Worm (Caenorhabditis elegans) whole organism, L2 larva: ENCODE data around the gene F59B2.15.

Experiments
- C34F6.9 ChIP-seq: fragments of 150-350 bp; optimal IDR thresholded peaks from 2 replicates; lab custom pipeline; 2014; ENCODE audit warnings: missing biosample characterization, missing genetic modification characterization
- R02D3.7 ChIP-seq: fragments of 150-350 bp; optimal IDR thresholded peaks from 2 replicates; lab custom pipeline; 2014; ENCODE audit warnings: missing biosample characterization, missing genetic modification characterization
- Y55F3AM.14 ChIP-seq: fragments of 200-800 bp; sonication (Bioruptor generic); optimal IDR thresholded peaks from 2 replicates; lab custom pipeline; 2018; ENCODE audit warnings: mild to moderate bottlenecking, missing genetic modification characterization, missing compliant biosample characterization
- ZK546.5 ChIP-seq: sonication (generic microtip); optimal IDR thresholded peaks from 2 replicates; lab custom pipeline; 2017; ENCODE audit warnings: missing biosample characterization, missing genetic modification characterization
- alr-1 ChIP-seq: fragments of 150-350 bp; optimal IDR thresholded peaks from 2 replicates; lab custom pipeline; 2014; ENCODE audit warnings: missing biosample characterization, missing genetic modification characterization
- aly-2 ChIP-seq: fragments of 150-350 bp; optimal IDR thresholded peaks from 2 replicates; lab custom pipeline; 2014; ENCODE audit warnings: missing biosample characterization, missing genetic modification characterization
- blmp-1 ChIP-seq: sonication (generic microtip); optimal IDR thresholded peaks from 2 replicates; lab custom pipeline; 2017; ENCODE audit warnings: missing genetic modification characterization, mild to moderate bottlenecking, missing compliant biosample characterization, antibody characterized with exemption, moderate library complexity; ENCODE audit not compliant: insufficient read depth
- ceh-16 ChIP-seq: fragments of 150-350 bp; optimal IDR thresholded peaks from 2 replicates; lab custom pipeline; 2014; ENCODE audit warnings: missing biosample characterization, missing genetic modification characterization
- ceh-82 ChIP-seq: fragments of 150-350 bp; optimal IDR thresholded peaks from 2 replicates; lab custom pipeline; 2014; ENCODE audit warnings: missing biosample characterization, missing genetic modification characterization
- crh-2 ChIP-seq: sonication (generic microtip); optimal IDR thresholded peaks from 2 replicates; lab custom pipeline; 2017; ENCODE audit warnings: missing biosample characterization, missing genetic modification characterization
- dmd-4 ChIP-seq: sonication (generic microtip); optimal IDR thresholded peaks from 2 replicates; lab custom pipeline; 2017; ENCODE audit warnings: missing biosample characterization, missing genetic modification characterization
- elt-1 ChIP-seq: fragments of 150-350 bp; optimal IDR thresholded peaks from 2 replicates; lab custom pipeline; 2014; ENCODE audit warnings: missing biosample characterization, missing genetic modification characterization
- fos-1 ChIP-seq: fragments of 150-350 bp; optimal IDR thresholded peaks from 2 replicates; lab custom pipeline; 2014; ENCODE audit warnings: missing biosample characterization, missing genetic modification characterization
- gmeb-1 ChIP-seq: fragments of 150-350 bp; optimal IDR thresholded peaks from 2 replicates; lab custom pipeline; 2014; ENCODE audit warnings: missing biosample characterization, missing genetic modification characterization
- lin-11 ChIP-seq: fragments of 150-350 bp; sonication (generic microtip); optimal IDR thresholded peaks from 2 replicates; lab custom pipeline; 2014; ENCODE audit warnings: missing biosample characterization, missing genetic modification characterization, inconsistent platforms, mixed read lengths
- lin-39 ChIP-seq: fragments of 150-350 bp; optimal IDR thresholded peaks from 2 replicates; lab custom pipeline; 2014; ENCODE audit warnings: missing biosample characterization, missing genetic modification reagents, missing genetic modification characterization
- lsy-2 ChIP-seq, 2 experiments: fragments of 150-350 bp in 1 of 2; sonication (generic microtip) in 1 of 2; optimal IDR thresholded peaks; 2 replicates each; lab custom pipeline; 2014 to 2017; ENCODE audit warnings: missing biosample characterization in 2 of 2, missing genetic modification characterization in 2 of 2
- mbf-1 ChIP-seq: sonication (generic microtip); optimal IDR thresholded peaks from 2 replicates; lab custom pipeline; 2017; ENCODE audit warnings: missing biosample characterization, missing genetic modification characterization
- mdl-1 ChIP-seq, 2 experiments: fragments of 150-350 bp in 1 of 2; sonication (generic microtip) in 1 of 2; optimal IDR thresholded peaks; 2 replicates each; lab custom pipeline; 2017; ENCODE audit warnings: missing biosample characterization in 2 of 2, missing genetic modification characterization in 2 of 2
- nhr-10 ChIP-seq: sonication (generic microtip); optimal IDR thresholded peaks from 2 replicates; lab custom pipeline; 2017; ENCODE audit warnings: missing biosample characterization, missing genetic modification characterization
- nhr-11 ChIP-seq: fragments of 150-350 bp; optimal IDR thresholded peaks from 2 replicates; lab custom pipeline; 2014; ENCODE audit warnings: missing biosample characterization, missing genetic modification characterization
- nhr-129 ChIP-seq: fragments of 150-350 bp; optimal IDR thresholded peaks from 2 replicates; lab custom pipeline; 2014; ENCODE audit warnings: missing biosample characterization, missing genetic modification characterization
- nhr-21 ChIP-seq: fragments of 150-350 bp; optimal IDR thresholded peaks from 2 replicates; lab custom pipeline; 2014; ENCODE audit warnings: missing biosample characterization, missing genetic modification characterization
- nhr-23 ChIP-seq: fragments of 150-350 bp; optimal IDR thresholded peaks from 2 replicates; lab custom pipeline; 2014; ENCODE audit warnings: missing biosample characterization, missing genetic modification reagents, missing genetic modification characterization
- nhr-237 ChIP-seq: fragments of 150-350 bp; optimal IDR thresholded peaks from 2 replicates; lab custom pipeline; 2014; ENCODE audit warnings: missing biosample characterization, missing genetic modification characterization
- nhr-77 ChIP-seq: fragments of 150-350 bp; optimal IDR thresholded peaks from 2 replicates; lab custom pipeline; 2014; ENCODE audit warnings: missing biosample characterization, missing genetic modification characterization
- sem-4 ChIP-seq: fragments of 150-350 bp; optimal IDR thresholded peaks from 2 replicates; lab custom pipeline; 2014; ENCODE audit warnings: missing biosample characterization, missing genetic modification reagents, missing genetic modification characterization
- skn-1 ChIP-seq: sonication (generic microtip); optimal IDR thresholded peaks from 2 replicates; lab custom pipeline; 2017; ENCODE audit warnings: missing biosample characterization, missing genetic modification characterization
- sma-9 ChIP-seq, 2 experiments: fragments of 150-350 bp in 1 of 2; sonication (generic microtip) in 1 of 2; optimal IDR thresholded peaks; 2 replicates each; lab custom pipeline; 2014 to 2016; ENCODE audit warnings: missing genetic modification characterization in 2 of 2, mild to moderate bottlenecking in 1 of 2, missing biosample characterization in 1 of 2, missing compliant biosample characterization in 1 of 2, missing genetic modification reagents in 1 of 2, moderate library complexity in 1 of 2
- snpc-4 ChIP-seq: fragments of 150-350 bp; optimal IDR thresholded peaks from 2 replicates; lab custom pipeline; 2014; ENCODE audit warnings: missing biosample characterization, missing genetic modification characterization
- unc-39 ChIP-seq: fragments of 150-350 bp; optimal IDR thresholded peaks from 2 replicates; lab custom pipeline; 2014; ENCODE audit warnings: missing biosample characterization, missing genetic modification characterization
- ztf-11 ChIP-seq: sonication (generic microtip); optimal IDR thresholded peaks from 2 replicates; lab custom pipeline; 2017; ENCODE audit warnings: missing biosample characterization, missing genetic modification characterization
- ztf-4 ChIP-seq: fragments of 150-350 bp; optimal IDR thresholded peaks from 2 replicates; lab custom pipeline; 2014; ENCODE audit warnings: missing biosample characterization, missing genetic modification characterization

The F59B2.15 gene

DNA sequence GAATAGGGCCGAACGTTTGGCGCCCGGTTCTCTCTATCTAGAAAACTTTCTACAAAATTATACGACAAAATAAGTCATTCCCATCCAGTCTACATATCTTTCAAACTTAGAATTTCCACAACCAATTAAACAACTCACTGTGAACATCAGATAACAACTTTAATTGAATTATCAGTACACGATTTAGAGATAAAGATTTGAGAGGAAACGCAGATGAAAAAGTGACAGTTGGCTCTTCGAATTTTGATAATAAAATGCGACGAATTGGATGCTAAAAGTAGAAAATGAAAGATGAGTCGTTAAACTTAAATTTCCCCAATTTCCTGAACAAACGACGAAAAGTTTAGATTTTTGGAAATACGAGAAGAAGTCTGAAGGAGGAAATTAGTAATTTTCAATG lies 32.6 kb upstream of the F59B2.15 start:
- TF ChIP-seq sem-4 (tag; lab: Kevin White, UChicago) (no peak), nhr-10 (tag; lab: Kevin White, UChicago) (no peak), mbf-1 (tag; lab: Kevin White, UChicago) (no peak), nhr-129 (tag; lab: Kevin White, UChicago) (no peak), ceh-16 (tag; lab: Kevin White, UChicago) (no peak), crh-2 (tag; lab: Kevin White, UChicago) (peak; percentile 33), nhr-77 (tag; lab: Kevin White, UChicago) (no peak), ceh-82 (tag; lab: Kevin White, UChicago) (no peak), snpc-4 (tag; lab: Kevin White, UChicago) (no peak), elt-1 (tag; lab: Kevin White, UChicago) (no peak), lsy-2 (tag; optimal IDR thresholded peaks at IDR 0.05; lab: Kevin White, UChicago) (no peak), C34F6.9 (tag; lab: Kevin White, UChicago) (no peak), nhr-11 (no peak), gmeb-1 (tag; lab: Kevin White, UChicago) (no peak), Y55F3AM.14 (GFP tag; lab: Kevin White, UChicago) (no peak), fos-1 (tag; lab: Kevin White, UChicago) (peak; percentile 75), nhr-237 (no peak), sma-9 (GFP tag; optimal IDR thresholded peaks at IDR 0.05; lab: Kevin White, UChicago) (no peak), sma-9 (tag; optimal IDR thresholded peaks at IDR 0.05; lab: Kevin White, UChicago) (no peak)
- TF ChIP-seq, all 48 proteins: peak for 2

- TF ChIP-seq nhr-129 (tag; lab: Kevin White, UChicago) = no peak
- no peak for TF ChIP-seq lin-11
- no peak for TF ChIP-seq dmd-4
- no peak for TF ChIP-seq ceh-82 (tag; lab: Kevin White, UChicago)
- TF ChIP-seq sem-4 (tag; lab: Kevin White, UChicago) = no peak
- TF ChIP-seq fos-1 (tag; lab: Kevin White, UChicago) = peak; percentile 48
- TF ChIP-seq aly-2 (tag; lab: Kevin White, UChicago) = no peak
- TF ChIP-seq, all 48 proteins: peak for 1
These were observed 31.7 kb upstream of the F59B2.15 start for ce11 chrIII:9034133-9034532.

DNA sequence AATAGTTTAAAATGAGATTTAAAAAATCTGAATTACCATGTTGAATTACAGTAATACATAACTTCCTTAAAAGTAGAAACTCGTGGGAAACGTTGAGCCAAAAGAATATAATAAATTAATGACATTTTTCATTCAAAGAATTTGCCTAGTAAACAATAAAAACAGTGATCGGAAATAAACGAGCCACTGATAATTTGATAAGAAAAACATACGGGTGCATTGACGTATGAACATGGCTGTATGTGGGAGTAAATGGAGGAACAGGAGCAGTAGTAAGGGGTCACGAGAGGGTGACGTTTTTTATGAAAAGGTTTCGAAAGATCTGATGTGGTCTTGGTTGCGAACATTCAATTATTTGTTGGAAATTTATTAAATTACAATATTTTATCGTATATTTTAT lies 28.4 kb upstream of the F59B2.15 start:
- TF ChIP-seq lsy-2 (tag; optimal IDR thresholded peaks at IDR 0.05; lab: Kevin White, UChicago) (peak in 1 of 2 experiments; percentile 4), sma-9 (GFP tag; optimal IDR thresholded peaks at IDR 0.05; lab: Kevin White, UChicago) (no peak), sma-9 (tag; optimal IDR thresholded peaks at IDR 0.05; lab: Kevin White, UChicago) (no peak), ZK546.5 (no peak), crh-2 (tag; lab: Kevin White, UChicago) (no peak), elt-1 (tag; lab: Kevin White, UChicago) (no peak), fos-1 (tag; lab: Kevin White, UChicago) (peak; percentile 45), alr-1 (tag; lab: Kevin White, UChicago) (no peak), nhr-23 (tag; lab: Kevin White, UChicago) (no peak), lin-39 (no peak), ceh-16 (tag; lab: Kevin White, UChicago) (no peak), ztf-4 (tag; lab: Kevin White, UChicago) (no peak), mbf-1 (tag; lab: Kevin White, UChicago) (no peak), skn-1 (tag; lab: Kevin White, UChicago) (no peak), snpc-4 (tag; lab: Kevin White, UChicago) (no peak)

ce11 chrIII:9026951-9027350 lies 24.5 kb upstream of the F59B2.15 start, which contains the start of gene F59B2.13:
TSS of gene F59B2.13 (minus strand) at chrIII:9027051.
- TF ChIP-seq ZK546.5 (no peak), nhr-23 (tag; lab: Kevin White, UChicago) (no peak), lsy-2 (tag; optimal IDR thresholded peaks at IDR 0.05; lab: Kevin White, UChicago) (no peak), mdl-1 (tag; optimal IDR thresholded peaks at IDR 0.05; lab: Kevin White, UChicago) (no peak), unc-39 (tag; lab: Kevin White, UChicago) (no peak), nhr-237 (no peak), blmp-1 (tag; lab: Kevin White, UChicago) (no peak), ztf-11 (tag; lab: Kevin White, UChicago) (no peak), gmeb-1 (tag; lab: Kevin White, UChicago) (no peak), alr-1 (tag; lab: Kevin White, UChicago) (no peak), nhr-21 (tag; lab: Kevin White, UChicago) (no peak), nhr-10 (tag; lab: Kevin White, UChicago) (no peak)

DNA sequence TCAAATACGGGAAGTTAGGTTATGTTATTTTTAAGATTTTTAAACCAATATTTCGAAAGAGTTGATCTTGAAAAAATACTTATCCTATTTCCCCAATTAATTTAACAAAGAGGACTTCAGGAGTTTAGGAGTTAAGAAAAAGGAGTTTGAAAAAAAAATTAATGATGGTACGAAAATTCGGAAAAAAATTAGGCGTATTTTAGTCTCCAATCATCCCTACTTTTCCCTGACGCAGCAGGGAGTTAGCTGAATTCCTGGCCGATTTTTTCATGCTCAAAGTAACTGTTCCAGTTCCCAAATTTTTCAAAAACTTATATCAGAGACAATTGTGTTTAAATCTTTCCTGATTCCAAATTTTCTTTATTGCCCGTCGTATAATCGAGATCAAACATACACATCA lies 21.2 kb upstream of the F59B2.15 start:
- TF ChIP-seq nhr-23 (tag; lab: Kevin White, UChicago) (no peak), R02D3.7 (no peak), mbf-1 (tag; lab: Kevin White, UChicago) (no peak), blmp-1 (tag; lab: Kevin White, UChicago) (no peak)
